Worm (Caenorhabditis elegans) whole organism, L1 larva: Measurements from ENCODE around the gene ccdc-149.
A peak's percentile ranks its signal among the peaks of the same experiment; 100 is the strongest.

Experiments used
- Y116A8C.19 ChIP-seq: sonication (generic microtip); optimal IDR thresholded peaks from 2 replicates; lab custom pipeline; 2016; ENCODE audit warnings: missing compliant biosample characterization, missing genetic modification characterization, borderline replicate concordance
- aha-1 ChIP-seq: fragments of 150-350 bp; optimal IDR thresholded peaks from 2 replicates; lab custom pipeline; 2014; ENCODE audit warnings: missing biosample characterization, missing genetic modification characterization
- ama-1 ChIP-seq: fragments of 150-350 bp; optimal IDR thresholded peaks from 2 replicates; lab custom pipeline; 2014
- ceh-8 ChIP-seq: fragments of 200-800 bp; sonication (Bioruptor generic); optimal IDR thresholded peaks from 2 replicates; lab custom pipeline; 2018; ENCODE audit warnings: mild to moderate bottlenecking, missing genetic modification characterization, moderate library complexity, missing compliant biosample characterization
- ceh-82 ChIP-seq, 3 experiments: fragments of 150-350 bp in 1 of 3; sonication (generic microtip) in 2 of 3; optimal IDR thresholded peaks; 2 replicates each; lab custom pipeline; 2014 to 2017; ENCODE audit warnings: missing biosample characterization in 3 of 3, missing genetic modification characterization in 3 of 3
- ceh-88 ChIP-seq: fragments of 200-800 bp; sonication (Bioruptor generic); IDR thresholded peaks from 2 replicates; pipeline ENCODE4 v1.3.6; 2022; ENCODE audit warnings: missing genetic modification characterization, missing compliant biosample characterization
- dsc-1 ChIP-seq: sonication (generic microtip); optimal IDR thresholded peaks from 2 replicates; lab custom pipeline; 2016; ENCODE audit warnings: mild to moderate bottlenecking, missing genetic modification characterization, missing compliant biosample characterization
- efl-1 ChIP-seq, 4 experiments: fragments of 150-350 bp; optimal IDR thresholded peaks in 3 of 4; peaks in 1 of 4; 1 replicate in 1 of 4; 2 replicates in 3 of 4; lab custom pipeline; 2014; ENCODE audit warnings: missing biosample characterization in 2 of 4, missing genetic modification characterization in 2 of 4, missing genetic modification reagents in 2 of 4
- elt-2 ChIP-seq: sonication (generic microtip); optimal IDR thresholded peaks from 2 replicates; lab custom pipeline; 2016; ENCODE audit warnings: missing genetic modification characterization, mild to moderate bottlenecking, inconsistent platforms, missing compliant biosample characterization, missing genetic modification reagents
- ets-5 ChIP-seq: fragments of 200-800 bp; sonication (Bioruptor generic); IDR thresholded peaks from 2 replicates; pipeline ENCODE4 v1.3.6; 2022; ENCODE audit warnings: missing genetic modification characterization, missing compliant biosample characterization
- fkh-10 ChIP-seq: sonication (generic microtip); optimal IDR thresholded peaks from 2 replicates; lab custom pipeline; 2017; ENCODE audit warnings: missing biosample characterization, missing genetic modification reagents, missing genetic modification characterization
- fkh-8 ChIP-seq: sonication (generic microtip); optimal IDR thresholded peaks from 2 replicates; lab custom pipeline; 2016; ENCODE audit warnings: mild to moderate bottlenecking, missing genetic modification characterization, missing compliant biosample characterization
- grh-1 ChIP-seq: fragments of 200-800 bp; sonication (Bioruptor generic); IDR thresholded peaks from 2 replicates; pipeline ENCODE4 v1.3.6; 2022; ENCODE audit warnings: missing genetic modification reagents, missing genetic modification characterization, missing compliant biosample characterization
- isw-1 ChIP-seq: fragments of 200-800 bp; sonication (Bioruptor generic); IDR thresholded peaks from 2 replicates; pipeline ENCODE4 v1.3.6; 2022; ENCODE audit warnings: missing genetic modification characterization, missing compliant biosample characterization
- jun-1 ChIP-seq: fragments of 150-350 bp; optimal IDR thresholded peaks from 2 replicates; lab custom pipeline; 2014; ENCODE audit warnings: missing biosample characterization, missing genetic modification reagents, missing genetic modification characterization
- lin-14 ChIP-seq: fragments of 200-800 bp; sonication (Bioruptor generic); optimal IDR thresholded peaks from 2 replicates; lab custom pipeline; 2018; ENCODE audit warnings: mild to moderate bottlenecking, missing genetic modification characterization, moderate library complexity, missing compliant biosample characterization
- lin-15B ChIP-seq: fragments of 150-350 bp; sonication (generic microtip); optimal IDR thresholded peaks from 3 replicates; lab custom pipeline; 2014; ENCODE audit warnings: missing biosample characterization, missing genetic modification characterization
- lin-39 ChIP-seq: fragments of 150-350 bp; optimal IDR thresholded peaks from 2 replicates; lab custom pipeline; 2014; ENCODE audit warnings: missing biosample characterization, missing genetic modification reagents, missing genetic modification characterization
- lir-3 ChIP-seq: sonication (generic microtip); optimal IDR thresholded peaks from 2 replicates; lab custom pipeline; 2016; ENCODE audit warnings: mild to moderate bottlenecking, missing genetic modification characterization, moderate library complexity, missing compliant biosample characterization; ENCODE audit not compliant: poor library complexity
- lsy-2 ChIP-seq, 2 experiments: fragments of 150-350 bp; optimal IDR thresholded peaks; 2 replicates each; lab custom pipeline; 2014; ENCODE audit warnings: missing biosample characterization in 2 of 2, missing genetic modification characterization in 2 of 2
- mab-9 ChIP-seq: fragments of 200-800 bp; sonication (Bioruptor generic); IDR thresholded peaks from 2 replicates; pipeline ENCODE4 v1.3.6; 2022; ENCODE audit warnings: missing genetic modification reagents, missing genetic modification characterization, missing compliant biosample characterization
- mdl-1 ChIP-seq, 2 experiments: fragments of 150-350 bp; optimal IDR thresholded peaks; 2 replicates each; lab custom pipeline; 2014 to 2017; ENCODE audit warnings: missing biosample characterization in 2 of 2, missing genetic modification characterization in 2 of 2, inconsistent platforms in 1 of 2
- mef-2 ChIP-seq: fragments of 150-350 bp; optimal IDR thresholded peaks from 2 replicates; lab custom pipeline; 2014; ENCODE audit warnings: missing biosample characterization, missing genetic modification characterization
- nhr-47 ChIP-seq: sonication (generic microtip); optimal IDR thresholded peaks from 2 replicates; lab custom pipeline; 2016; ENCODE audit warnings: mild to moderate bottlenecking, missing genetic modification characterization, moderate library complexity, missing compliant biosample characterization
- nhr-71 ChIP-seq: sonication (generic microtip); optimal IDR thresholded peaks from 2 replicates; lab custom pipeline; 2016; ENCODE audit warnings: mild to moderate bottlenecking, missing genetic modification characterization, moderate library complexity, missing compliant biosample characterization
- nhr-76 ChIP-seq: sonication (generic microtip); optimal IDR thresholded peaks from 2 replicates; lab custom pipeline; 2017; ENCODE audit warnings: missing biosample characterization, missing genetic modification characterization
- nhr-77 ChIP-seq: fragments of 150-350 bp; optimal IDR thresholded peaks from 2 replicates; lab custom pipeline; 2014; ENCODE audit warnings: missing biosample characterization, missing genetic modification characterization
- nhr-85 ChIP-seq: sonication (generic microtip); peaks from one replicate; lab custom pipeline; 2016; ENCODE audit warnings: missing genetic modification characterization, inconsistent platforms, missing compliant biosample characterization
- pax-3 ChIP-seq: fragments of 200-800 bp; sonication (Bioruptor generic); optimal IDR thresholded peaks from 2 replicates; lab custom pipeline; 2018; ENCODE audit warnings: mild to moderate bottlenecking, missing genetic modification characterization, moderate library complexity, missing compliant biosample characterization
- pqm-1 ChIP-seq: sonication (generic microtip); optimal IDR thresholded peaks from 3 replicates; lab custom pipeline; 2017; ENCODE audit warnings: missing biosample characterization, missing genetic modification characterization
- skn-1 ChIP-seq: fragments of 150-350 bp; optimal IDR thresholded peaks from 2 replicates; lab custom pipeline; 2014; ENCODE audit warnings: missing biosample characterization, missing genetic modification characterization
- snu-23 ChIP-seq: sonication (generic microtip); optimal IDR thresholded peaks from 2 replicates; lab custom pipeline; 2016; ENCODE audit warnings: missing genetic modification characterization, missing compliant biosample characterization
- sox-4 ChIP-seq: sonication (generic microtip); optimal IDR thresholded peaks from 2 replicates; lab custom pipeline; 2016; ENCODE audit warnings: missing genetic modification characterization, missing compliant biosample characterization
- unc-130 ChIP-seq: fragments of 150-350 bp; optimal IDR thresholded peaks from 2 replicates; lab custom pipeline; 2017; ENCODE audit warnings: missing biosample characterization, missing genetic modification characterization, inconsistent platforms
- unc-62 ChIP-seq: fragments of 150-350 bp; optimal IDR thresholded peaks from 2 replicates; lab custom pipeline; 2014; ENCODE audit warnings: missing biosample characterization, missing genetic modification reagents, missing genetic modification characterization
- unc-86 ChIP-seq: sonication (generic microtip); optimal IDR thresholded peaks from 2 replicates; lab custom pipeline; 2016; ENCODE audit warnings: missing genetic modification characterization, missing compliant biosample characterization
- vab-15 ChIP-seq: sonication (generic microtip); optimal IDR thresholded peaks from 2 replicates; lab custom pipeline; 2017; ENCODE audit warnings: missing genotype, mild to moderate bottlenecking, missing genetic modification characterization, missing compliant biosample characterization
- zag-1 ChIP-seq: fragments of 150-350 bp; optimal IDR thresholded peaks from 2 replicates; lab custom pipeline; 2014; ENCODE audit warnings: missing biosample characterization, missing genetic modification characterization

Gene ccdc-149

DNA sequence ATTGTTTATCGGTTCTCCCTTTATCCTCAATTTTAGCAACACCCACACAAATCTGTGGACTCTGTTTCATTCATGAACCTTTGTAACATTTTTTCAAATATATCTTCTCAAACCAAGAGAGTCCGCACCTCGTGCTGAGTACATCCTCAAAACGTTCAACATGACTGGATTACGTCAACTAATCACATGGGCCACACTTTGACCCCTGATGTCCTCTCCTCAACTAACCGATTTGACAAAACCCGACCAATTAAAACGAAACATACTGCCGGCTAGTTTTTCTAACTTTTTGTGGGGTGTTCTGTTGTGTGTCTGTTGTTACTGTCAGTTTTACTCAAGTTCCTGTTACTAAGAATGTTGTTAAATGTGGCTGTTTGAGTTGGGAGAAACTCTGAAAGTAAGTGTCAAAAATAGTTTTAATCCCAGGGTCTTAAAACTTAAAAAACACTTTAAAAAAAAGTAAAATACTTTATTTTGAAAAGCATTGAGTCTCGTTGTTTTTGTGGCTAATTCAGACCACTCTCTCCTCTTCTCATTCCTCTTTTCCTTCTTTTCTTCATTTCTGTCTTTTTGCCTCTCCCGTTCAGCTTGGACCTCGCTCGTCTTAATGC, 44.4 kb upstream of the ccdc-149 start:
- no peak for TF ChIP-seq unc-62 (GFP tag; lab: Kevin White, UChicago)
- no peak for TF ChIP-seq efl-1 (optimal IDR thresholded peaks at IDR 0.05; lab: Kevin White, UChicago)
- peak in 1 of 2 experiments; percentile 80 for TF ChIP-seq efl-1 (GFP tag; optimal IDR thresholded peaks at IDR 0.05 in 1 of 2; lab: Kevin White, UChicago)
- TF ChIP-seq lir-3, result no peak
- TF ChIP-seq lin-14 (GFP tag; lab: Kevin White, UChicago), result peak; percentile 14
- TF ChIP-seq ets-5, result no peak
- no peak for TF ChIP-seq ceh-82 (tag; optimal IDR thresholded peaks at IDR 0.05; lab: Kevin White, UChicago)
- TF ChIP-seq ceh-88 (GFP tag; lab: Robert Waterston, UW), result no peak
- TF ChIP-seq ama-1 (lab: Kevin White, UChicago), result no peak
- TF ChIP-seq ceh-8, result no peak
- no peak for TF ChIP-seq jun-1 (tag; lab: Kevin White, UChicago)
- no peak for TF ChIP-seq nhr-77
- no peak for TF ChIP-seq lin-39 (tag; lab: Kevin White, UChicago)
- TF ChIP-seq aha-1 (tag; lab: Kevin White, UChicago), result no peak
- TF ChIP-seq nhr-76 (tag; lab: Kevin White, UChicago), result no peak
- TF ChIP-seq pqm-1 (tag; lab: Kevin White, UChicago), result no peak
- TF ChIP-seq Y116A8C.19 (tag; lab: Kevin White, UChicago), result no peak
- peak; percentile 0 for TF ChIP-seq vab-15 (tag; lab: Kevin White, UChicago)
- peak; percentile 62 for TF ChIP-seq nhr-85
- peak in 1 of 2 experiments; percentile 21 for TF ChIP-seq mdl-1 (tag; optimal IDR thresholded peaks at IDR 0.05; lab: Kevin White, UChicago)
- TF ChIP-seq zag-1 (tag; lab: Kevin White, UChicago), result no peak
- TF ChIP-seq sox-4, result no peak
- TF ChIP-seq unc-130 (tag; lab: Kevin White, UChicago), result no peak
- no peak for TF ChIP-seq lin-15B (tag; lab: Kevin White, UChicago)
- TF ChIP-seq, all 84 proteins: peak for 5

DNA sequence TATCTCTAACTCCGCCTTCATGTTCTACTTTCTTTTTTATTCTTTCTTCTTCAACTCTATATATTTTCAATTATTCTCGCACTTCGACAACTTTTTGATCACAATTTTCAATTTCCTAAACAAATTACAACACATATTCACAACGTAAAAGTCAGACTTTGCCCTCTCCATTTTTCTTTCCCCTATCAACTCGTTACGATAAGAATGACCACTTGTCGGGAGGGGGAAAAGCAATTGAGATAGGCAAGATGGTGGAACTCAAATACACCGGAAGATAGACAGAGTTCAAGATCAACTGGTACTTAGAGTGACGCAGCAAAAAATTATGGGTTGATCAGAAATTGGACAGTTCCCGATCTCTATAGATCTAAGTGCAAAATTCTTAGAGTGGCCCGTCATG, 43.8 kb upstream of the ccdc-149 start:
- TF ChIP-seq mab-9 (GFP tag; lab: Robert Waterston, UW) (no peak), elt-2 (tag; lab: Kevin White, UChicago) (peak; percentile 35)

DNA sequence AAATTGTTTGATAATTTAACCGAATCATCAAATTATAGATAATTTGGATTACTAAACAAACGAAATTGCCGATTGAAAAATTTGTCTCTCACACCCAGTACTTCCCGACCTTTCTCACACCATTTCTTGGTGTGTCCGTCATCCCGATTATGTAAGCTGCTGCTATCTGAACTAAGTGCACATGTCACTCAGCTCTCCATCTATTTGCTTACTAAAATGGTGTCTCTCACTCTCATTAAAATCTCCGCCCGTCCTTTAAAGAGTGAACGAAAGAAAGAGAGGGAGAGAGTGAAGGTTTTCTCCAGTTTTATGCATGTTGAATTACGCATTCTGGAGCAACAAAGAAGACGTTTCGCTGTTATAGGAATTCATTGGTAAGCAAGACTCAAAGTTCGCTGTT, 43.3 kb upstream of the ccdc-149 start:
- TF ChIP-seq nhr-71 (tag; lab: Kevin White, UChicago) (no peak), snu-23 (GFP tag; lab: Kevin White, UChicago) (no peak), pax-3 (no peak), lin-14 (GFP tag; lab: Kevin White, UChicago) (peak; percentile 43), fkh-8 (tag; lab: Kevin White, UChicago) (no peak), unc-86 (peak; percentile 20), nhr-47 (tag; lab: Kevin White, UChicago) (no peak), isw-1 (GFP tag; lab: Robert Waterston, UW) (no peak), lsy-2 (tag; optimal IDR thresholded peaks at IDR 0.05; lab: Kevin White, UChicago) (no peak), skn-1 (tag; lab: Kevin White, UChicago) (no peak), grh-1 (GFP tag; lab: Robert Waterston, UW) (no peak), dsc-1 (tag; lab: Kevin White, UChicago) (peak; percentile 13)

DNA sequence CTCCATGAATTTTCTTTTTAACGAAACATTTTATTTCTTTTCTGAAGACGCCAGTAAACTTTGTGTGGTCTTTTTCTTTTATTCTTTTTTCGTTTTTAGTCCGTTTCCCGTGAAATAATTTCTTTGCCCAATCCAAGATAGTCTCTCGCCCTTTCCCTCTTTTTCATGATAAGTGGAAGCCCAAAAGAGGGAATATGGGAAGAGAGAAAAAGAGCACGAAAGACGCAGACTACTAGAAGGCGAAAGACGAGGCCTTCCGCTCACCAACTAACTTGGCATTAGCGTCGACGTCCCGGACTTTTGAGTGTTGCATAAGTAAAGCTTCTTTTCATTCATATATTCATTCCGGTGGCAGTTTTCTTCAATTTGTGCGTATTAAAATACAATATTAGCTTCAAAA, 41.6 kb upstream of the ccdc-149 start:
- TF ChIP-seq nhr-47 (tag; lab: Kevin White, UChicago) (peak; percentile 13), mef-2 (tag; lab: Kevin White, UChicago) (no peak), lin-14 (GFP tag; lab: Kevin White, UChicago) (peak; percentile 64), ceh-82 (tag; optimal IDR thresholded peaks at IDR 0.05; lab: Kevin White, UChicago) (peak in 1 of 3 experiments; percentile 37), fkh-10 (peak; percentile 23)
- TF ChIP-seq, all 84 proteins: peak for 4
